Fruit fly (Drosophila melanogaster) whole organism, adult: ENCODE measurements around the gene CG13896.

Source experiments
- CG5204 ChIP-seq: fragments of 200-800 bp; sonication (Bioruptor generic); optimal IDR thresholded peaks from 2 replicates; lab custom pipeline; 2016; ENCODE audit warnings: missing biosample characterization, missing genetic modification characterization
- CG7045 ChIP-seq: fragments of 200-800 bp; sonication (Bioruptor generic); optimal IDR thresholded peaks from 2 replicates; lab custom pipeline; 2017; ENCODE audit warnings: missing biosample characterization, mild to moderate bottlenecking, missing genetic modification characterization
- CG7101 ChIP-seq: fragments of 200-800 bp; sonication (Bioruptor generic); optimal IDR thresholded peaks from 2 replicates; lab custom pipeline; 2018; ENCODE audit warnings: missing biosample characterization, mild to moderate bottlenecking, missing genetic modification characterization, moderate library complexity
- pad ChIP-seq: fragments of 200-800 bp; sonication (Bioruptor generic); optimal IDR thresholded peaks from 3 replicates; lab custom pipeline; 2017; ENCODE audit warnings: missing biosample characterization, missing genetic modification characterization, mild to moderate bottlenecking, moderate library complexity, missing genetic modification reagents
- tj ChIP-seq: fragments of 200-800 bp; sonication (Bioruptor generic); optimal IDR thresholded peaks from 3 replicates; lab custom pipeline; 2017; ENCODE audit warnings: missing biosample characterization, mild to moderate bottlenecking, missing genetic modification characterization, moderate library complexity

dm6 chr3L:741687-742086, 30.0 kb upstream of the CG13896 start:
- TF ChIP-seq pad (GFP tag; lab: Kevin White, UChicago), result no peak
- no peak for TF ChIP-seq CG7101
- no peak for TF ChIP-seq CG5204 (GFP tag; lab: Kevin White, UChicago)
- TF ChIP-seq tj (GFP tag; lab: Kevin White, UChicago), result no peak
- no peak for TF ChIP-seq CG7045 (GFP tag; lab: Kevin White, UChicago)
